Worm (Caenorhabditis elegans) whole organism, mixed stage, embryonic: ENCODE results near the gene srbc-50.
"Not testable (repeated sequence)": the region's sequence is repeated elsewhere in the genome, so short reads cannot be mapped to it uniquely, and the experiment has no call there.

ENCODE experiments used
- M03D4.4 ChIP-seq: sonication (generic microtip); optimal IDR thresholded peaks from 2 replicates; lab custom pipeline; 2017; ENCODE audit warnings: mild to moderate bottlenecking, missing genetic modification characterization, missing compliant biosample characterization
- bed-3 ChIP-seq: fragments of 200-800 bp; sonication (Bioruptor generic); optimal IDR thresholded peaks from 3 replicates; lab custom pipeline; 2018; ENCODE audit warnings: mild to moderate bottlenecking, missing genetic modification characterization, moderate library complexity, missing compliant biosample characterization
- blmp-1 ChIP-seq: fragments of 150-350 bp; optimal IDR thresholded peaks from 2 replicates; lab custom pipeline; 2014; ENCODE audit warnings: missing biosample characterization, missing genetic modification characterization
- ceh-39 ChIP-seq: fragments of 150-350 bp; optimal IDR thresholded peaks from 2 replicates; lab custom pipeline; 2014; ENCODE audit warnings: missing biosample characterization, missing genetic modification characterization
- ceh-43 ChIP-seq: fragments of 200-800 bp; sonication (Bioruptor generic); optimal IDR thresholded peaks from 2 replicates; lab custom pipeline; 2018; ENCODE audit warnings: mild to moderate bottlenecking, missing genetic modification characterization, moderate library complexity, missing compliant biosample characterization
- ceh-83 ChIP-seq: fragments of 200-800 bp; sonication (Bioruptor generic); optimal IDR thresholded peaks from 2 replicates; lab custom pipeline; 2018; ENCODE audit warnings: mild to moderate bottlenecking, missing genetic modification characterization, missing compliant biosample characterization
- cnd-1 ChIP-seq: fragments of 200-800 bp; sonication (Bioruptor generic); optimal IDR thresholded peaks from 2 replicates; lab custom pipeline; 2018; ENCODE audit warnings: mild to moderate bottlenecking, missing genetic modification characterization, missing compliant biosample characterization
- elt-1 ChIP-seq: sonication (generic microtip); optimal IDR thresholded peaks from 2 replicates; lab custom pipeline; 2017; ENCODE audit warnings: missing genetic modification characterization, mild to moderate bottlenecking, missing compliant biosample characterization, antibody characterized with exemption, moderate library complexity, borderline replicate concordance; ENCODE audit not compliant: insufficient read depth
- elt-3 ChIP-seq: fragments of 150-350 bp; optimal IDR thresholded peaks from 2 replicates; lab custom pipeline; 2014; ENCODE audit warnings: missing biosample characterization, missing genetic modification characterization
- flh-1 ChIP-seq: fragments of 200-800 bp; sonication (Bioruptor generic); optimal IDR thresholded peaks from 2 replicates; lab custom pipeline; 2018; ENCODE audit warnings: mild to moderate bottlenecking, missing genetic modification characterization, moderate library complexity, missing compliant biosample characterization
- ham-2 ChIP-seq: fragments of 200-800 bp; sonication (Bioruptor generic); optimal IDR thresholded peaks from 2 replicates; lab custom pipeline; 2018; ENCODE audit warnings: mild to moderate bottlenecking, missing genetic modification characterization, missing compliant biosample characterization
- hlh-1 ChIP-seq: fragments of 150-350 bp; optimal IDR thresholded peaks from 2 replicates; lab custom pipeline; 2014; ENCODE audit warnings: missing biosample characterization, missing genetic modification reagents, missing genetic modification characterization
- lin-32 ChIP-seq: fragments of 200-800 bp; sonication (Bioruptor generic); optimal IDR thresholded peaks from 2 replicates; lab custom pipeline; 2018; ENCODE audit warnings: mild to moderate bottlenecking, missing genetic modification characterization, missing compliant biosample characterization
- lsy-2 ChIP-seq: fragments of 150-350 bp; optimal IDR thresholded peaks from 2 replicates; lab custom pipeline; 2014; ENCODE audit warnings: missing biosample characterization, missing genetic modification characterization
- mab-5 ChIP-seq: fragments of 150-350 bp; optimal IDR thresholded peaks from 2 replicates; lab custom pipeline; 2014; ENCODE audit warnings: missing biosample characterization, missing genetic modification characterization
- mep-1 ChIP-seq: fragments of 150-350 bp; optimal IDR thresholded peaks from 2 replicates; lab custom pipeline; 2017; ENCODE audit warnings: missing biosample characterization, missing genetic modification reagents, missing genetic modification characterization, inconsistent platforms
- mls-2 ChIP-seq: sonication (generic microtip); optimal IDR thresholded peaks from 2 replicates; lab custom pipeline; 2016; ENCODE audit warnings: mild to moderate bottlenecking, missing genetic modification characterization, moderate library complexity, missing compliant biosample characterization
- nhr-2 ChIP-seq: fragments of 150-350 bp; optimal IDR thresholded peaks from 2 replicates; lab custom pipeline; 2014; ENCODE audit warnings: missing biosample characterization, missing genetic modification characterization
- nhr-237 ChIP-seq: fragments of 150-350 bp; optimal IDR thresholded peaks from 2 replicates; lab custom pipeline; 2014; ENCODE audit warnings: missing biosample characterization, missing genetic modification characterization
- nhr-28 ChIP-seq: fragments of 150-350 bp; optimal IDR thresholded peaks from 2 replicates; lab custom pipeline; 2014; ENCODE audit warnings: missing biosample characterization, missing genetic modification characterization
- nhr-76 ChIP-seq: sonication (generic microtip); optimal IDR thresholded peaks from 2 replicates; lab custom pipeline; 2017; ENCODE audit warnings: missing biosample characterization, missing genetic modification characterization
- pha-4 ChIP-seq: fragments of 150-350 bp; optimal IDR thresholded peaks from 2 replicates; lab custom pipeline; 2018; ENCODE audit warnings: missing biosample characterization, missing genetic modification reagents, missing genetic modification characterization
- sem-2 ChIP-seq: fragments of 200-800 bp; sonication (Bioruptor generic); optimal IDR thresholded peaks from 2 replicates; lab custom pipeline; 2018; ENCODE audit warnings: mild to moderate bottlenecking, missing genetic modification characterization, missing compliant biosample characterization
- sptf-1 ChIP-seq: sonication (generic microtip); optimal IDR thresholded peaks from 2 replicates; lab custom pipeline; 2017; ENCODE audit warnings: mild to moderate bottlenecking, missing genetic modification characterization, moderate library complexity, missing compliant biosample characterization
- tbx-8 ChIP-seq: fragments of 200-800 bp; sonication (Bioruptor generic); optimal IDR thresholded peaks from 2 replicates; lab custom pipeline; 2018; ENCODE audit warnings: mild to moderate bottlenecking, missing genetic modification characterization, moderate library complexity, missing compliant biosample characterization
- unc-120 ChIP-seq: sonication (generic microtip); optimal IDR thresholded peaks from 2 replicates; lab custom pipeline; 2017; ENCODE audit warnings: missing genetic modification characterization, missing compliant biosample characterization; ENCODE audit not compliant: poor library complexity, severe bottlenecking
- zip-8 ChIP-seq: fragments of 150-350 bp; optimal IDR thresholded peaks from 2 replicates; lab custom pipeline; 2014; ENCODE audit warnings: missing biosample characterization, missing genetic modification characterization
- ztf-11 ChIP-seq: fragments of 150-350 bp; optimal IDR thresholded peaks from 2 replicates; lab custom pipeline; 2014; ENCODE audit warnings: missing biosample characterization, missing genetic modification characterization

The srbc-50 gene

DNA sequence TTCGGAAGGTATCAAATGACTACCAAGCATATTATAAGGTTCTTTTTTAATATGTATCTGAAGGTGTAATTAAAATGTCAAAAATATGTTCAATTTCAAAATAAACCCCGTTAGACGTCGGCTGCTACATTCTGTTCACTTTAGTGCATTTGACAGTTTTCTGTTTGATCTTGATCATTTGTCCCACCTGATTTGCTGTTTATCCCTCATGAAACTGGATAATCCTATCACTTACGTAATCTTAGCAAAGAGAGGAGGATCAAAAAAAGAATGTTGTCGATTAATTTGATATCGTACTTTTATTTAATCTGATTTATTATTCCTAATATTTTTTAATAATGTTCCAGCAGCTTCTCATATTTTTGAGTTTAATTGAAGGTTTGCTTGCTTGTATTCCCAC is 14.3 kb downstream of the srbc-50 start, which contains the start of gene F54B8.1:
Gene F54B8.1, plus strand, starts transcription at position 301 of the 400 bp plus-strand sequence.
- TF ChIP-seq elt-3 (tag; lab: Kevin White, UChicago): no peak
- TF ChIP-seq, all 35 proteins: peak for 0

DNA sequence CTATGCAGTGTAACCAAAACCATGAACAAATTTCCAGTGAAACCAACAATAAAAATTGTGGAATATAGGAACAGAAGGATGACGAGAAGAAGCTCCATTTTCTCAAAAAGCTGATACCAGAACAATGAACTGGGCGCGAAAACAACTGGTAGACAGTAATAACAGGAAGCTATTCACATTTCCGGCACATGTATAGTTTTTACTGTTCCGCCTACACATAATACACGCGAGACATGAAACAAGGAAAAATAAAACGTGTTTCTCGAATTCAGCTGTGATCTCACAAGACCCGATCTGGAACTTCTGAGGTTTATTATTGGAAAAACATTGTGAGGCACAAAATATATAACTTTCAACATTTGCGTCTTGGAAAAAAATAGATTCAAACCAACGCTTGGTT is 15.2 kb downstream of the srbc-50 start, which contains the start of gene srsx-36:
Gene srsx-36, minus strand, starts transcription at position 101 of the 400 bp plus-strand sequence.
- no peak for TF ChIP-seq hlh-1 (tag; lab: Kevin White, UChicago)
- no peak for TF ChIP-seq M03D4.4 (tag; lab: Kevin White, UChicago)
- TF ChIP-seq lin-32: no peak
- TF ChIP-seq cnd-1 (tag; lab: Kevin White, UChicago): no peak
- TF ChIP-seq ham-2: no peak

DNA sequence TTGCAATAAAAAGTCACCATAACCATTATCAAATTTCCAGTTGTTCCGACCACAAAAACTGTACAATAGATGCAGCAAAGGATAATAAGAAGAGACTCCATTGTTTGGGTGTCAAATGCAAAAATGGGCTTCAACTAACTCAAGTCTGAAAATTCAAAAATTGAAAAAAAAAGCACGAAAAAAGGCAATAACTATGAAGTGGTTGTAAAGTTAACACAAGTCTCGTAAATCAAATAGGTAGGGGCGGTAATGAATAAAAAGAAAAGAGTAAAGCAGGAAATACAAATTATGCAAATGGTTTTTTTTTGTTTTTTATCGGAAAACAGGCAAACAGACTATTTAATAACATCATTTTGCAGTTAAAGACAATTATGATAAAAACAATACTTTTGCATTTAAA is 17.3 kb downstream of the srbc-50 start, which contains the start of gene srsx-38:
Gene srsx-38, minus strand, starts transcription at position 101 of the 400 bp plus-strand sequence.
- TF ChIP-seq lsy-2; nhr-28; unc-120 (tag; lab: Kevin White, UChicago): not testable (repeated sequence)

DNA sequence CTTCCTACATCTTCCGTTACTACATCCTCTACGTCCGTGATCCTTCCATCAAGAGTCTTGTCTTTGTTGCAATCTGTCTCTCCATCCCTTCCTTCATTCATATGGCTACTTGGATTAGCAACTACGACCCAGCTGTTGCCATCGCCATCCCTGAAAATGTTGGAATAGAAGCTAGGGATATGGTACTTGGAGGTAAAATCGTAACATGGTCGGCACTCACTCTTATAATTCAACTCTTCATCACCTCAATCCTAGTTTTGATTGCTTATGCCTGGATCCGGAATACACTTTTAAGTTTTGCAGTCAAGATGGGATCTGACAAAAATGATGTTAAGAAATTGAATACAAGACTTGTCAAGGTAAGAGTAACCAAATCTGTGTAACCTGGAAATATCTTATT is 21.0 kb downstream of the srbc-50 start, which contains the start of gene T26E4.18:
Gene T26E4.18, minus strand, starts transcription at position 101 of the 400 bp plus-strand sequence.
- not testable (repeated sequence) for TF ChIP-seq zip-8; ceh-43 (GFP tag; lab: Kevin White, UChicago); nhr-2

DNA sequence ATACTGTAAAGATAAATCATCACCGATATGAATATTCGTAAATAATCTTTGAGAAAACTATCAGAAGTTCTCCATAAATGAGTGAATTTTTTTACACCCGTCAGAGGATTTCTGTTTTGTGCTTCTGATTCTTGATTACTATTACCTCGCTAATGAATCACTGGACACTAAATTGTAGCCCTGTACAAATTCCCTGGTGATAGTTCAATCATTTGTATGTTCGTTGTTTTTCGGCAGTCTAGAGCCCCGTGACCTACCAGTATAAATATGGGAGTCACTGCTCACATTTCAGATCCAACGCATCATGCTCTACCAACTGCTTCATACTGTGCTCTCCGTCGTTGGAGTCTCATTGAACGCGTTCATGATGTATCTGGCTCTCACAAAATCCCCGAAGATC is 21.7 kb downstream of the srbc-50 start, which contains the start of gene srd-27:
Gene srd-27, plus strand, starts transcription at position 301 of the 400 bp plus-strand sequence.
- not testable (repeated sequence) for TF ChIP-seq mls-2 (tag; lab: Kevin White, UChicago); tbx-8 (GFP tag; lab: Kevin White, UChicago); sem-2
- TF ChIP-seq, all 35 proteins: peak for 0; not testable (repeated sequence) for 35

DNA sequence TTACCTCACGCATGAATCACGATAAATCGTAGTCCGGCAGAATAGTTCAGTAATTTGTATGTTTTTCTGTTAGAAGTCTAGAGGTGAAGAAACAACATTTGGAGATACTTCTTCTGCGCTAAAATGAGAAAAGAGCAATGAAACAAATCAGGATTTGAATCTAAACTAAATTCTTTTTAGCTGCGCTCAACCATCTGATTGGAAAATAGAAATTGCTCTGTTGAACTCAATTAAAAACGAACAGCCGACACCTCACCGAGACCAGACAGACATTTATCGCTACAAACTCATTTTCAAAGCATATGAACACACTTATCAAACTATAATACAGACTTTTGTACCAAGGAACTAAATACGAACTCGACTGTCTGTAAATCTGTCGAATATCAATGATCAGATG is 22.1 kb downstream of the srbc-50 start, which contains the start of gene T26E4.9:
Gene T26E4.9, minus strand, starts transcription at position 101 of the 400 bp plus-strand sequence.
- TF ChIP-seq lin-32; unc-120 (tag; lab: Kevin White, UChicago); blmp-1: not testable (repeated sequence)

DNA sequence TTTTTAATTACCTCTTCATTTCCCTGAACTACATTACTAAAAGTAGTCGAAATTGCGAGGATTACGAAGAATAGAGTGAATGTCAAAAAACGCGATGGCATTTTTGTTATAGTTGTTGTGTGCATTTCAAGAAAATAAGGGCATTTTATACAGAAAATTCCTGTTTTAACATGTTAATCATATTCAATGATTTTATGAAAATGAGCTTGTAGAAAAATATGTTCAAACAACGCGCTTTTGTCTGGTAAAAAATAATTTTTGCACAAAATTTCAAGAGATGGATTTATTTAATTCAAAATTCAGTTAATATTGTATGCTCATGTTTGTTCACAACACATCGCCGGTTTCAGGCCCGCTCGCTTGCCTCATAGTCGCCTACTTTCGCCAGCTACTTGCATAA is 26.7 kb downstream of the srbc-50 start, which contains the start of gene T26E4.10:
Gene T26E4.10, minus strand, starts transcription at position 101 of the 400 bp plus-strand sequence.
- no peak for TF ChIP-seq elt-1 (tag; lab: Kevin White, UChicago)
- TF ChIP-seq ceh-43 (GFP tag; lab: Kevin White, UChicago): no peak
- no peak for TF ChIP-seq hlh-1 (tag; lab: Kevin White, UChicago)
- TF ChIP-seq sem-2: no peak
- TF ChIP-seq sptf-1 (tag; lab: Kevin White, UChicago): no peak
- no peak for TF ChIP-seq nhr-28
- TF ChIP-seq ztf-11 (tag; lab: Kevin White, UChicago): no peak
- no peak for TF ChIP-seq mep-1 (tag; lab: Kevin White, UChicago)
- no peak for TF ChIP-seq nhr-76 (tag; lab: Kevin White, UChicago)
- TF ChIP-seq nhr-2: no peak
- TF ChIP-seq ceh-83 (GFP tag; lab: Kevin White, UChicago): no peak
- no peak for TF ChIP-seq tbx-8 (GFP tag; lab: Kevin White, UChicago)
- no peak for TF ChIP-seq blmp-1
- no peak for TF ChIP-seq bed-3 (GFP tag; lab: Kevin White, UChicago)
- TF ChIP-seq ceh-39 (tag; lab: Kevin White, UChicago): no peak
- no peak for TF ChIP-seq pha-4
- TF ChIP-seq ham-2: no peak
- TF ChIP-seq mab-5 (tag; lab: Kevin White, UChicago): no peak
- TF ChIP-seq nhr-237 (tag; lab: Kevin White, UChicago): no peak
- TF ChIP-seq flh-1 (GFP tag; lab: Kevin White, UChicago): no peak
